Fruit fly (Drosophila melanogaster): ENCODE results near the gene Sce.

DNA sequence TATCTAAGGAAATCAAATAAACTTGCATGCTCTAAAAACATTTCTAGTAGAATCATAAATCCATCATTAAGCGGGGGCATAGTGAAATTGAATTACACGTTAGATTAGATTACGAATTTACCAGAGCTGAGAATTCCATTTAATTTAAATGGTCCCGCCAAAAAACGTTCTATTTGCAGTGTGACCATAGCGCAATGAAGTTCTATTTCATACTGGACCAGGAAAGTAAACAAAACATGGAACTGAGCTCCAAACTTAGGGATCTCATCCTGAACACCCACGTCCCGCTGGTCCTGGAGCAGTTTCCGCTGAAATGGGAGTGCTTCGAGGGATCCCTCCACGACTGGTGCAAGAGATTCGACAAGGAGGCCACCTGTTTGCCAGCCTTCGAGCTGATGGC, 13.2 kb upstream of the Sce start, which contains the start of gene HSPBAP1:
- TF ChIP-seq CG7045 (GFP tag; optimal IDR thresholded peaks at IDR 0.05) (no peak), CG14711 (tag; optimal IDR thresholded peaks at IDR 0.05) (no peak), pad (GFP tag; optimal IDR thresholded peaks at IDR 0.05) (no peak), cnc (optimal IDR thresholded peaks at IDR 0.05) (no peak), CG33017 (tag; optimal IDR thresholded peaks at IDR 0.05) (no peak)

Measured in whole organism, adult.